Worm (Caenorhabditis elegans): Measurements from ENCODE around the gene Y39E4B.5.

DNA sequence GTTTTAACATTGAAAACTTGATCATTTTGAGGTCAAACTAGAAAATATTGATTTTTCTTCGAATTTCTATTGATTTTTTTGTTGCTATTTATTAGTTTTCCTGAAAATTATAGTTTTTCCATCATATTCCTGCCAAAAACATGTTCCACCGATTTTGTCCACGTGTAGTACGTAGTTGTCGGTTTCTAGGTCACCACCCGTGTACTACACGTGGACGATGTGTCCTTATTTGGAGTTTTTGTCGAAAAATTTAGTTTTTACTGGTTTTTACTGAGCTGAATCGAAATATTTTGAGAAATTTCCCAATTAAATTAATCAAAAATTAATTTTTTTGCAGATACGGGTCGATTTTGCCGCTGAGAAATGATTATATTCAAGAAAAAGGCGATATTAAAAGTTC, 18.1 kb downstream of the Y39E4B.5 start:
- TF ChIP-seq unc-62 (GFP tag; optimal IDR thresholded peaks at IDR 0.05): no peak
- no peak for TF ChIP-seq nhr-12 (tag; optimal IDR thresholded peaks at IDR 0.05)
